Worm (Caenorhabditis elegans) whole organism, young adult: ENCODE measurements around the gene W03C9.5.

ENCODE experiments used
- B0035.1 ChIP-seq: sonication (generic microtip); optimal IDR thresholded peaks from 2 replicates; lab custom pipeline; 2016; ENCODE audit warnings: missing genetic modification characterization, mild to moderate bottlenecking, missing compliant biosample characterization, missing genotype, missing genetic modification reagents
- C06A6.2 ChIP-seq: fragments of 200-800 bp; sonication (Bioruptor generic); conservative IDR thresholded peaks from 2 replicates; pipeline ENCODE4 v1.3.6; 2022; ENCODE audit warnings: missing genetic modification characterization, missing compliant biosample characterization
- D2030.7 ChIP-seq: fragments of 200-800 bp; sonication (Bioruptor generic); IDR thresholded peaks from 2 replicates; pipeline ENCODE4 v1.3.6; 2022; ENCODE audit warnings: missing genetic modification reagents, missing genetic modification characterization, missing compliant biosample characterization
- F22D6.2 ChIP-seq: sonication (generic microtip); optimal IDR thresholded peaks from 2 replicates; lab custom pipeline; 2016; ENCODE audit warnings: mild to moderate bottlenecking, missing genetic modification characterization, missing compliant biosample characterization
- F23B12.7 ChIP-seq: sonication (generic microtip); optimal IDR thresholded peaks from 2 replicates; lab custom pipeline; 2017; ENCODE audit warnings: missing genetic modification characterization, mild to moderate bottlenecking, missing compliant biosample characterization, antibody characterized with exemption, moderate library complexity; ENCODE audit not compliant: insufficient read depth
- F49E8.2 ChIP-seq: sonication (generic microtip); optimal IDR thresholded peaks from 3 replicates; lab custom pipeline; 2017; ENCODE audit warnings: missing genetic modification characterization, mild to moderate bottlenecking, missing compliant biosample characterization, antibody characterized with exemption, moderate library complexity; ENCODE audit not compliant: insufficient read depth
- F55B11.4 ChIP-seq: sonication (generic microtip); optimal IDR thresholded peaks from 2 replicates; lab custom pipeline; 2016; ENCODE audit warnings: missing compliant biosample characterization, missing genetic modification characterization, borderline replicate concordance; ENCODE audit not compliant: insufficient read depth
- F57A8.1 ChIP-seq: fragments of 200-800 bp; sonication (Bioruptor generic); optimal IDR thresholded peaks from 2 replicates; lab custom pipeline; 2018; ENCODE audit warnings: mild to moderate bottlenecking, missing genetic modification characterization, moderate library complexity, missing compliant biosample characterization
- F57C9.4 ChIP-seq: sonication (generic microtip); optimal IDR thresholded peaks from 2 replicates; lab custom pipeline; 2017; ENCODE audit warnings: mild to moderate bottlenecking, missing genetic modification characterization, missing compliant biosample characterization
- K11D2.4 ChIP-seq: fragments of 200-800 bp; sonication (Bioruptor generic); IDR thresholded peaks from 2 replicates; pipeline ENCODE4 v1.3.6; 2022; ENCODE audit warnings: missing genetic modification reagents, missing genetic modification characterization, missing compliant biosample characterization
- T07F8.4 ChIP-seq: sonication (generic microtip); optimal IDR thresholded peaks from 2 replicates; lab custom pipeline; 2016; ENCODE audit warnings: mild to moderate bottlenecking, missing genetic modification characterization, moderate library complexity, missing compliant biosample characterization
- Y53G8AR.9 ChIP-seq: fragments of 200-800 bp; sonication (Bioruptor generic); conservative IDR thresholded peaks from 2 replicates; pipeline ENCODE4 v1.3.6; 2022; ENCODE audit warnings: missing genetic modification reagents, missing genetic modification characterization, missing compliant biosample characterization
- Y56A3A.18 ChIP-seq: fragments of 200-800 bp; sonication (Bioruptor generic); IDR thresholded peaks from 2 replicates; pipeline ENCODE4 v1.3.6; 2022; ENCODE audit warnings: missing genetic modification reagents, missing genetic modification characterization, missing compliant biosample characterization
- Y95B8A.8 ChIP-seq: fragments of 200-800 bp; sonication (Bioruptor generic); IDR thresholded peaks from 2 replicates; pipeline ENCODE4 v1.3.6; 2022; ENCODE audit warnings: missing genetic modification reagents, missing genetic modification characterization, missing compliant biosample characterization
- ZK185.1 ChIP-seq: sonication (generic microtip); optimal IDR thresholded peaks from 2 replicates; lab custom pipeline; 2016; ENCODE audit warnings: mild to moderate bottlenecking, missing genetic modification characterization, missing compliant biosample characterization; ENCODE audit not compliant: poor library complexity, severe bottlenecking
- aptf-3 ChIP-seq: fragments of 200-800 bp; sonication (Bioruptor generic); IDR thresholded peaks from 2 replicates; pipeline ENCODE4 v1.3.6; 2022; ENCODE audit warnings: missing genetic modification characterization, missing compliant biosample characterization
- bed-1 ChIP-seq: fragments of 200-800 bp; sonication (Bioruptor generic); IDR thresholded peaks from 2 replicates; pipeline ENCODE4 v1.3.6; 2022; ENCODE audit warnings: missing genetic modification reagents, missing genetic modification characterization, missing compliant biosample characterization
- ceh-58 ChIP-seq: fragments of 200-800 bp; sonication (Bioruptor generic); IDR thresholded peaks from 2 replicates; pipeline ENCODE4 v1.3.6; 2022; ENCODE audit warnings: missing genetic modification characterization, missing compliant biosample characterization
- ceh-79 ChIP-seq: sonication (generic microtip); optimal IDR thresholded peaks from 2 replicates; lab custom pipeline; 2017; ENCODE audit warnings: mild to moderate bottlenecking, missing genetic modification characterization, missing compliant biosample characterization
- chd-7 ChIP-seq: sonication (generic microtip); optimal IDR thresholded peaks from 2 replicates; lab custom pipeline; 2016; ENCODE audit warnings: mild to moderate bottlenecking, missing genetic modification characterization, moderate library complexity, missing compliant biosample characterization
- die-1 ChIP-seq: sonication (generic microtip); optimal IDR thresholded peaks from 2 replicates; lab custom pipeline; 2016; ENCODE audit warnings: missing genotype, mild to moderate bottlenecking, missing genetic modification characterization, missing compliant biosample characterization
- dox-1 ChIP-seq: fragments of 200-800 bp; sonication (Bioruptor generic); IDR thresholded peaks from 2 replicates; pipeline ENCODE4 v1.3.6; 2022; ENCODE audit warnings: missing genetic modification reagents, missing genetic modification characterization, missing compliant biosample characterization
- dpl-1 ChIP-seq: fragments of 150-350 bp; optimal IDR thresholded peaks from 2 replicates; lab custom pipeline; 2014; ENCODE audit warnings: missing biosample characterization, missing genetic modification reagents, missing genetic modification characterization
- egrh-3 ChIP-seq: fragments of 200-800 bp; sonication (Bioruptor generic); IDR thresholded peaks from 2 replicates; pipeline ENCODE4 v1.3.6; 2022; ENCODE audit warnings: missing genetic modification reagents, missing genetic modification characterization, missing compliant biosample characterization
- ets-4 ChIP-seq: fragments of 200-800 bp; sonication (Bioruptor generic); optimal IDR thresholded peaks from 2 replicates; lab custom pipeline; 2018; ENCODE audit warnings: mild to moderate bottlenecking, missing genetic modification characterization, missing compliant biosample characterization
- fkh-3 ChIP-seq: sonication (generic microtip); optimal IDR thresholded peaks from 2 replicates; lab custom pipeline; 2016; ENCODE audit warnings: mild to moderate bottlenecking, missing genetic modification characterization, missing compliant biosample characterization
- him-1 ChIP-seq: sonication (generic microtip); optimal IDR thresholded peaks from 2 replicates; lab custom pipeline; 2016; ENCODE audit warnings: missing genotype, missing genetic modification reagents, missing genetic modification characterization, missing compliant biosample characterization
- hlh-12 ChIP-seq: sonication (generic microtip); optimal IDR thresholded peaks from 2 replicates; lab custom pipeline; 2016; ENCODE audit warnings: missing genetic modification characterization, missing compliant biosample characterization
- hmg-1.2 ChIP-seq: fragments of 200-800 bp; sonication (Bioruptor generic); IDR thresholded peaks from 2 replicates; pipeline ENCODE4 v1.3.6; 2022; ENCODE audit warnings: missing genetic modification reagents, missing genetic modification characterization, missing compliant biosample characterization
- let-526 ChIP-seq: fragments of 200-800 bp; sonication (Bioruptor generic); IDR thresholded peaks from 2 replicates; pipeline ENCODE4 v1.3.6; 2022; ENCODE audit warnings: missing genetic modification reagents, missing genetic modification characterization, missing compliant biosample characterization
- let-607 ChIP-seq, 2 experiments: fragments of 200-800 bp in 1 of 2; sonication (Bioruptor generic) in 1 of 2; sonication (generic microtip) in 1 of 2; optimal IDR thresholded peaks; 2 replicates each; lab custom pipeline; 2016 to 2018; ENCODE audit warnings: mild to moderate bottlenecking in 2 of 2, missing compliant biosample characterization in 2 of 2, missing genetic modification characterization in 2 of 2, moderate library complexity in 2 of 2, missing genotype in 1 of 2
- lin-40 ChIP-seq: sonication (generic microtip); optimal IDR thresholded peaks from 2 replicates; lab custom pipeline; 2016; ENCODE audit warnings: missing genetic modification characterization, mild to moderate bottlenecking, missing compliant biosample characterization, missing genotype, missing genetic modification reagents
- madf-10 ChIP-seq: sonication (generic microtip); optimal IDR thresholded peaks from 2 replicates; lab custom pipeline; 2016; ENCODE audit warnings: mild to moderate bottlenecking, missing genetic modification characterization, missing compliant biosample characterization
- madf-6 ChIP-seq: fragments of 200-800 bp; sonication (Bioruptor generic); IDR thresholded peaks from 2 replicates; pipeline ENCODE4 v1.3.6; 2022; ENCODE audit warnings: missing genetic modification reagents, missing genetic modification characterization, missing compliant biosample characterization
- madf-8 ChIP-seq: fragments of 200-800 bp; sonication (Bioruptor generic); conservative IDR thresholded peaks from 2 replicates; pipeline ENCODE4 v1.3.6; 2022; ENCODE audit warnings: missing genetic modification reagents, missing genetic modification characterization, missing compliant biosample characterization
- mel-28 ChIP-seq: sonication (generic microtip); optimal IDR thresholded peaks from 2 replicates; lab custom pipeline; 2016; ENCODE audit warnings: borderline replicate concordance, mild to moderate bottlenecking, missing genetic modification characterization, missing compliant biosample characterization
- mxl-1 ChIP-seq: sonication (generic microtip); optimal IDR thresholded peaks from 2 replicates; lab custom pipeline; 2016; ENCODE audit warnings: missing genetic modification characterization, missing compliant biosample characterization
- nfyb-1 ChIP-seq: fragments of 200-800 bp; sonication (Bioruptor generic); IDR thresholded peaks from 2 replicates; pipeline ENCODE4 v1.3.6; 2022; ENCODE audit warnings: missing genetic modification reagents, missing genetic modification characterization, missing compliant biosample characterization
- nhr-80 ChIP-seq: sonication (generic microtip); optimal IDR thresholded peaks from 2 replicates; lab custom pipeline; 2016; ENCODE audit warnings: missing genetic modification characterization, missing compliant biosample characterization
- nhr-90 ChIP-seq: sonication (generic microtip); optimal IDR thresholded peaks from 2 replicates; lab custom pipeline; 2016; ENCODE audit warnings: missing genotype, mild to moderate bottlenecking, missing genetic modification characterization, missing compliant biosample characterization
- repo-1 ChIP-seq: sonication (generic microtip); optimal IDR thresholded peaks from 2 replicates; lab custom pipeline; 2017; ENCODE audit warnings: mild to moderate bottlenecking, missing genetic modification characterization, missing compliant biosample characterization
- sea-2 ChIP-seq: fragments of 200-800 bp; sonication (Bioruptor generic); IDR thresholded peaks from 2 replicates; pipeline ENCODE4 v1.3.6; 2022; ENCODE audit warnings: missing genetic modification characterization, missing compliant biosample characterization
- snpc-1.3 ChIP-seq: sonication (generic microtip); optimal IDR thresholded peaks from 2 replicates; lab custom pipeline; 2017; ENCODE audit warnings: missing genetic modification characterization, mild to moderate bottlenecking, missing compliant biosample characterization, antibody characterized with exemption, moderate library complexity, missing genotype, missing genetic modification reagents; ENCODE audit not compliant: insufficient read depth
- somi-1 ChIP-seq: fragments of 200-800 bp; sonication (Bioruptor generic); optimal IDR thresholded peaks from 2 replicates; lab custom pipeline; 2018; ENCODE audit warnings: mild to moderate bottlenecking, missing genetic modification characterization, missing compliant biosample characterization
- tbx-9 ChIP-seq: sonication (generic microtip); optimal IDR thresholded peaks from 2 replicates; lab custom pipeline; 2016; ENCODE audit warnings: borderline replicate concordance, missing genetic modification characterization, inconsistent platforms, missing compliant biosample characterization
- tlf-1 ChIP-seq: fragments of 200-800 bp; sonication (Bioruptor generic); optimal IDR thresholded peaks from 2 replicates; lab custom pipeline; 2018; ENCODE audit warnings: mild to moderate bottlenecking, missing genetic modification characterization, missing compliant biosample characterization
- unc-62 ChIP-seq: fragments of 150-350 bp; optimal IDR thresholded peaks from 2 replicates; lab custom pipeline; 2014; ENCODE audit warnings: missing biosample characterization, missing genetic modification reagents, missing genetic modification characterization
- zim-3 ChIP-seq: sonication (generic microtip); optimal IDR thresholded peaks from 2 replicates; lab custom pipeline; 2017; ENCODE audit warnings: mild to moderate bottlenecking, missing genetic modification characterization, moderate library complexity, missing compliant biosample characterization
- ztf-28 ChIP-seq: fragments of 200-800 bp; sonication (Bioruptor generic); IDR thresholded peaks from 2 replicates; pipeline ENCODE4 v1.3.6; 2022; ENCODE audit warnings: missing genetic modification reagents, missing genetic modification characterization, missing compliant biosample characterization

Gene W03C9.5

DNA sequence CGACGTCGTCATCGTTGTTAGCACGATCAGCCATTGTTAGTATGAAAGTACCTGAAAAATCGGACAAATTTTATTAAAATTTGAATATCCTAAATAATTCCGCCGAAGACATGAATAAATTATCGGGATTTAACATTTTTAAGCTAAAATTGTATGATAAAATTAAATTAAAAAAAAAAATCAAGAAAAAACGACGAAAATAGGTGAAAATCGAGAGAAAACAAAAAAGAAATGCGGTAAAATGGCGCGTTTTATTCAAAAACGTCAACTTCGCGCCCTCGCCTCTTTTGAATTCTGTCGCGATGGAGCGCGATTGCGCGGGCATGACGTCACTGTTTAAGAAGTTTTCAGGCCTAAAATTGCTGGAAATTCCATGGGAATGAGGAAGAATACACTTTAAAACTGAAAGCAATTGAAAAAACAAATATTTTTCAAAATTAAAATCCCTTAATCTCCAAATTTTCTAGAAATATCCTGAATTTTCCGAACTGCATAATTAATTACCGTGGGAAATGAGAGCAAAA, 39.3 kb upstream of the W03C9.5 start, which contains the start of gene mcm-2:
TSS of gene mcm-2 (minus strand) at position 51 of the 524 bp plus-strand sequence.
- no peak for TF ChIP-seq nhr-90 (tag; lab: Kevin White, UChicago)
- TF ChIP-seq Y95B8A.8: peak; percentile 96
- no peak for TF ChIP-seq ceh-58 (GFP tag; lab: Robert Waterston, UW)
- no peak for TF ChIP-seq F57C9.4 (tag; lab: Kevin White, UChicago)
- TF ChIP-seq mel-28 (tag; lab: Kevin White, UChicago): no peak
- TF ChIP-seq D2030.7 (GFP tag; lab: Robert Waterston, UW): peak; percentile 98
- no peak for TF ChIP-seq C06A6.2 (GFP tag; lab: Robert Waterston, UW)
- TF ChIP-seq mxl-1: no peak
- TF ChIP-seq F23B12.7 (tag; lab: Kevin White, UChicago): peak; percentile 69
- TF ChIP-seq nfyb-1 (GFP tag; lab: Robert Waterston, UW): peak; percentile 64
- peak; percentile 95 for TF ChIP-seq F49E8.2 (tag; lab: Kevin White, UChicago)
- TF ChIP-seq unc-62 (GFP tag; lab: Kevin White, UChicago): no peak
- TF ChIP-seq lin-40 (tag; lab: Kevin White, UChicago): no peak
- no peak for TF ChIP-seq F22D6.2 (tag; lab: Kevin White, UChicago)
- peak; percentile 98 for TF ChIP-seq dpl-1 (GFP tag; lab: Kevin White, UChicago)
- peak; percentile 73 for TF ChIP-seq hmg-1.2
- TF ChIP-seq tbx-9 (tag; lab: Kevin White, UChicago): no peak
- no peak for TF ChIP-seq Y56A3A.18 (GFP tag; lab: Robert Waterston, UW)
- TF ChIP-seq sea-2 (GFP tag; lab: Robert Waterston, UW): no peak
- TF ChIP-seq madf-10: no peak
- TF ChIP-seq F57A8.1 (GFP tag; lab: Kevin White, UChicago): no peak
- no peak for TF ChIP-seq bed-1 (GFP tag; lab: Robert Waterston, UW)
- no peak for TF ChIP-seq dox-1
- no peak for TF ChIP-seq ceh-79 (tag; lab: Kevin White, UChicago)
- peak; percentile 90 for TF ChIP-seq snpc-1.3
- TF ChIP-seq repo-1 (tag; lab: Kevin White, UChicago): no peak
- TF ChIP-seq Y53G8AR.9 (GFP tag; lab: Robert Waterston, UW): peak; percentile 93; the same call in 1 of the 2 replicates
- TF ChIP-seq let-526 (GFP tag; lab: Robert Waterston, UW): no peak
- TF ChIP-seq madf-8 (GFP tag; lab: Robert Waterston, UW): peak; percentile 99
- TF ChIP-seq nhr-80 (tag; lab: Kevin White, UChicago): peak; percentile 10
- no peak for TF ChIP-seq aptf-3 (GFP tag; lab: Robert Waterston, UW)
- TF ChIP-seq ets-4 (GFP tag; lab: Kevin White, UChicago): no peak
- no peak for TF ChIP-seq F55B11.4 (tag; lab: Kevin White, UChicago)
- TF ChIP-seq zim-3 (tag; lab: Kevin White, UChicago): no peak
- TF ChIP-seq him-1: no peak
- peak; percentile 99 for TF ChIP-seq madf-6
- no peak for TF ChIP-seq let-607 (tag; optimal IDR thresholded peaks at IDR 0.05; lab: Kevin White, UChicago)
- TF ChIP-seq chd-7 (tag; lab: Kevin White, UChicago): no peak
- no peak for TF ChIP-seq somi-1 (GFP tag; lab: Kevin White, UChicago)
- TF ChIP-seq T07F8.4: no peak
- no peak for TF ChIP-seq fkh-3 (tag; lab: Kevin White, UChicago)
- peak; percentile 36 for TF ChIP-seq die-1 (tag; lab: Kevin White, UChicago)
- TF ChIP-seq ZK185.1 (tag; lab: Kevin White, UChicago): no peak
- peak; percentile 90 for TF ChIP-seq tlf-1 (GFP tag; lab: Kevin White, UChicago)
- TF ChIP-seq B0035.1 (tag; lab: Kevin White, UChicago): no peak
- TF ChIP-seq ztf-28 (GFP tag; lab: Robert Waterston, UW): peak; percentile 90
- no peak for TF ChIP-seq egrh-3 (GFP tag; lab: Robert Waterston, UW)
- TF ChIP-seq hlh-12: no peak
- TF ChIP-seq K11D2.4 (GFP tag; lab: Robert Waterston, UW): no peak
